Worm (Caenorhabditis elegans) whole organism, L4/young adult: ENCODE data around the gene F01D5.2.
"Not testable (repeated sequence)": the region's sequence is repeated elsewhere in the genome, so short reads cannot be mapped to it uniquely, and the experiment has no call there.

Experiments
- W03F9.2 ChIP-seq: fragments of 150-350 bp; optimal IDR thresholded peaks from 2 replicates; lab custom pipeline; 2014; ENCODE audit warnings: missing biosample characterization, missing genetic modification characterization
- dao-5 ChIP-seq: sonication (generic microtip); optimal IDR thresholded peaks from 2 replicates; lab custom pipeline; 2016; ENCODE audit warnings: missing genotype, missing genetic modification characterization, moderate library complexity, missing compliant biosample characterization
- him-1 ChIP-seq: sonication (generic microtip); optimal IDR thresholded peaks from 2 replicates; lab custom pipeline; 2016; ENCODE audit warnings: missing genotype, missing genetic modification reagents, missing genetic modification characterization, missing compliant biosample characterization

Gene F01D5.2

ce11 chrII:13998964-13999363, at the start of gene F01D5.2:
TSS of gene F01D5.2 (minus strand) at chrII:13999064.
- no peak for TF ChIP-seq W03F9.2 (tag; lab: Kevin White, UChicago)
- TF ChIP-seq dao-5 = no peak
- no peak for TF ChIP-seq him-1

- TF ChIP-seq him-1 = no peak
- no peak for TF ChIP-seq W03F9.2 (tag; lab: Kevin White, UChicago)
Measured at ce11 chrII:14046491-14046890, 47.6 kb upstream of the F01D5.2 start.

- TF ChIP-seq him-1 (no peak), dao-5 (no peak), W03F9.2 (tag; lab: Kevin White, UChicago) (no peak)
Measured at ce11 chrII:14045934-14046470, 47.1 kb upstream of the F01D5.2 start.

- TF ChIP-seq him-1 (no peak), dao-5 (no peak), W03F9.2 (tag; lab: Kevin White, UChicago) (no peak)
Measured at ce11 chrII:14045235-14045634, 46.4 kb upstream of the F01D5.2 start.

ce11 chrII:14044199-14044598, 45.3 kb upstream of the F01D5.2 start:
- TF ChIP-seq him-1 (peak; percentile 83), W03F9.2 (tag; lab: Kevin White, UChicago) (peak; percentile 33), dao-5 (no peak)

- TF ChIP-seq dao-5 = no peak
- TF ChIP-seq W03F9.2 (tag; lab: Kevin White, UChicago) = no peak
Measured at ce11 chrII:14042836-14043604, 44.2 kb upstream of the F01D5.2 start.

ce11 chrII:14040204-14040842, 41.5 kb upstream of the F01D5.2 start:
- TF ChIP-seq him-1 = peak; percentile 91
- peak; percentile 39 for TF ChIP-seq W03F9.2 (tag; lab: Kevin White, UChicago)
- TF ChIP-seq dao-5 = peak; percentile 19

- TF ChIP-seq him-1 (no peak), dao-5 (no peak), W03F9.2 (tag; lab: Kevin White, UChicago) (no peak)
Measured at ce11 chrII:14039811-14040203, 40.9 kb upstream of the F01D5.2 start.

ce11 chrII:14038331-14038730, 39.5 kb upstream of the F01D5.2 start:
- TF ChIP-seq him-1 (no peak), dao-5 (no peak), W03F9.2 (tag; lab: Kevin White, UChicago) (no peak)

- TF ChIP-seq him-1 (no peak), W03F9.2 (tag; lab: Kevin White, UChicago) (no peak), dao-5 (no peak)
Measured at ce11 chrII:14037484-14038303, 38.8 kb upstream of the F01D5.2 start.

ce11 chrII:14036724-14037483, 38.0 kb upstream of the F01D5.2 start:
- TF ChIP-seq him-1 (peak; percentile 55), dao-5 (no peak)

ce11 chrII:14034559-14034958, 35.7 kb upstream of the F01D5.2 start:
- no peak for TF ChIP-seq dao-5
- no peak for TF ChIP-seq W03F9.2 (tag; lab: Kevin White, UChicago)

ce11 chrII:14032705-14033104, 33.8 kb upstream of the F01D5.2 start:
- TF ChIP-seq W03F9.2 (tag; lab: Kevin White, UChicago) (no peak), him-1 (peak; percentile 75), dao-5 (no peak)

- not testable (repeated sequence) for TF ChIP-seq W03F9.2 (tag; lab: Kevin White, UChicago); dao-5; him-1
Measured at ce11 chrII:14021230-14021629, 22.4 kb upstream of the F01D5.2 start, which contains the start of gene F01D5.10. TSS of gene F01D5.10 (minus strand) at chrII:14021330.
